Worm (Caenorhabditis elegans) whole organism, young adult: ENCODE data around the gene R02D5.9.
A peak's percentile ranks its signal among the peaks of the same experiment; 100 is the strongest.

Source experiments
- C06A6.2 ChIP-seq: fragments of 200-800 bp; sonication (Bioruptor generic); conservative IDR thresholded peaks from 2 replicates; pipeline ENCODE4 v1.3.6; 2022; ENCODE audit warnings: missing genetic modification characterization, missing compliant biosample characterization
- C17E4.6 ChIP-seq: fragments of 200-800 bp; sonication (Bioruptor generic); IDR thresholded peaks from 2 replicates; pipeline ENCODE4 v1.3.6; 2022; ENCODE audit warnings: missing genetic modification reagents, missing genetic modification characterization, missing compliant biosample characterization
- F10E7.11 ChIP-seq: sonication (generic microtip); optimal IDR thresholded peaks from 2 replicates; lab custom pipeline; 2017; ENCODE audit warnings: mild to moderate bottlenecking, missing genetic modification characterization, moderate library complexity, missing compliant biosample characterization
- F22D6.2 ChIP-seq: sonication (generic microtip); optimal IDR thresholded peaks from 2 replicates; lab custom pipeline; 2016; ENCODE audit warnings: mild to moderate bottlenecking, missing genetic modification characterization, missing compliant biosample characterization
- F33H1.4 ChIP-seq: fragments of 200-800 bp; sonication (Bioruptor generic); IDR thresholded peaks from 2 replicates; pipeline ENCODE4 v1.3.6; 2022; ENCODE audit warnings: missing genetic modification reagents, missing genetic modification characterization, missing compliant biosample characterization
- F37B4.10 ChIP-seq: fragments of 200-800 bp; sonication (Bioruptor generic); IDR thresholded peaks from 2 replicates; pipeline ENCODE4 v1.3.6; 2022; ENCODE audit warnings: missing genetic modification characterization, missing compliant biosample characterization
- F49E8.2 ChIP-seq: sonication (generic microtip); optimal IDR thresholded peaks from 3 replicates; lab custom pipeline; 2017; ENCODE audit warnings: missing genetic modification characterization, mild to moderate bottlenecking, missing compliant biosample characterization, antibody characterized with exemption, moderate library complexity; ENCODE audit not compliant: insufficient read depth
- F55B11.4 ChIP-seq: sonication (generic microtip); optimal IDR thresholded peaks from 2 replicates; lab custom pipeline; 2016; ENCODE audit warnings: missing compliant biosample characterization, missing genetic modification characterization, borderline replicate concordance; ENCODE audit not compliant: insufficient read depth
- atf-7 ChIP-seq: sonication (generic microtip); optimal IDR thresholded peaks from 2 replicates; lab custom pipeline; 2017; ENCODE audit warnings: mild to moderate bottlenecking, missing genetic modification characterization, missing compliant biosample characterization
- bed-2 ChIP-seq: fragments of 200-800 bp; sonication (Bioruptor generic); IDR thresholded peaks from 2 replicates; pipeline ENCODE4 v1.3.6; 2022; ENCODE audit warnings: missing genetic modification reagents, missing genetic modification characterization, missing compliant biosample characterization
- cebp-2 ChIP-seq: fragments of 200-800 bp; sonication (Bioruptor generic); IDR thresholded peaks from 2 replicates; pipeline ENCODE4 v1.3.6; 2022; ENCODE audit warnings: missing genetic modification characterization, missing compliant biosample characterization
- ceh-91 ChIP-seq: fragments of 200-800 bp; sonication (Bioruptor generic); IDR thresholded peaks from 2 replicates; pipeline ENCODE4 v1.3.6; 2022; ENCODE audit warnings: missing genetic modification reagents, missing genetic modification characterization, missing compliant biosample characterization
- dox-1 ChIP-seq: fragments of 200-800 bp; sonication (Bioruptor generic); IDR thresholded peaks from 2 replicates; pipeline ENCODE4 v1.3.6; 2022; ENCODE audit warnings: missing genetic modification reagents, missing genetic modification characterization, missing compliant biosample characterization
- dpl-1 ChIP-seq: fragments of 150-350 bp; optimal IDR thresholded peaks from 2 replicates; lab custom pipeline; 2014; ENCODE audit warnings: missing biosample characterization, missing genetic modification reagents, missing genetic modification characterization
- efl-1 ChIP-seq: fragments of 150-350 bp; optimal IDR thresholded peaks from 2 replicates; lab custom pipeline; 2014; ENCODE audit warnings: missing biosample characterization, missing genetic modification reagents, missing genetic modification characterization
- egl-18 ChIP-seq: fragments of 200-800 bp; sonication (Bioruptor generic); IDR thresholded peaks from 2 replicates; pipeline ENCODE4 v1.3.6; 2022; ENCODE audit warnings: missing genetic modification reagents, missing genetic modification characterization, missing compliant biosample characterization
- gei-17 ChIP-seq: fragments of 200-800 bp; sonication (Bioruptor generic); optimal IDR thresholded peaks from 2 replicates; lab custom pipeline; 2018; ENCODE audit warnings: mild to moderate bottlenecking, missing genetic modification characterization, missing compliant biosample characterization
- hlh-12 ChIP-seq: sonication (generic microtip); optimal IDR thresholded peaks from 2 replicates; lab custom pipeline; 2016; ENCODE audit warnings: missing genetic modification characterization, missing compliant biosample characterization
- hlh-26 ChIP-seq: fragments of 200-800 bp; sonication (Bioruptor generic); conservative IDR thresholded peaks from 2 replicates; pipeline ENCODE4 v1.3.6; 2022; ENCODE audit warnings: missing genetic modification reagents, missing genetic modification characterization, missing compliant biosample characterization
- hmg-20 ChIP-seq: fragments of 200-800 bp; sonication (Bioruptor generic); IDR thresholded peaks from 2 replicates; pipeline ENCODE4 v1.3.6; 2022; ENCODE audit warnings: missing genetic modification reagents, missing genetic modification characterization, missing compliant biosample characterization
- hrde-1 ChIP-seq: sonication (generic microtip); optimal IDR thresholded peaks from 2 replicates; lab custom pipeline; 2016; ENCODE audit warnings: missing genetic modification characterization, mild to moderate bottlenecking, missing compliant biosample characterization, moderate library complexity, missing genotype, missing genetic modification reagents, borderline replicate concordance
- let-607 ChIP-seq, 2 experiments: fragments of 200-800 bp in 1 of 2; sonication (Bioruptor generic) in 1 of 2; sonication (generic microtip) in 1 of 2; optimal IDR thresholded peaks; 2 replicates each; lab custom pipeline; 2016 to 2018; ENCODE audit warnings: mild to moderate bottlenecking in 2 of 2, missing compliant biosample characterization in 2 of 2, missing genetic modification characterization in 2 of 2, moderate library complexity in 2 of 2, missing genotype in 1 of 2
- lin-54 ChIP-seq: fragments of 200-800 bp; sonication (Bioruptor generic); optimal IDR thresholded peaks from 2 replicates; lab custom pipeline; 2018; ENCODE audit warnings: mild to moderate bottlenecking, missing genetic modification characterization, missing compliant biosample characterization
- lsl-1 ChIP-seq: fragments of 200-800 bp; sonication (Bioruptor generic); optimal IDR thresholded peaks from 2 replicates; lab custom pipeline; 2018; ENCODE audit warnings: mild to moderate bottlenecking, missing genetic modification characterization, moderate library complexity, missing compliant biosample characterization
- madf-6 ChIP-seq: fragments of 200-800 bp; sonication (Bioruptor generic); IDR thresholded peaks from 2 replicates; pipeline ENCODE4 v1.3.6; 2022; ENCODE audit warnings: missing genetic modification reagents, missing genetic modification characterization, missing compliant biosample characterization
- madf-8 ChIP-seq: fragments of 200-800 bp; sonication (Bioruptor generic); conservative IDR thresholded peaks from 2 replicates; pipeline ENCODE4 v1.3.6; 2022; ENCODE audit warnings: missing genetic modification reagents, missing genetic modification characterization, missing compliant biosample characterization
- mes-4 ChIP-seq: sonication (generic microtip); optimal IDR thresholded peaks from 2 replicates; lab custom pipeline; 2016; ENCODE audit warnings: missing genotype, missing genetic modification characterization, missing compliant biosample characterization
- nhr-90 ChIP-seq: sonication (generic microtip); optimal IDR thresholded peaks from 2 replicates; lab custom pipeline; 2016; ENCODE audit warnings: missing genotype, mild to moderate bottlenecking, missing genetic modification characterization, missing compliant biosample characterization
- pha-4 ChIP-seq: fragments of 150-350 bp; sonication (generic microtip); optimal IDR thresholded peaks from 2 replicates; lab custom pipeline; 2014; ENCODE audit warnings: missing biosample characterization, missing genetic modification reagents, missing genetic modification characterization
- rcor-1 ChIP-seq: fragments of 200-800 bp; sonication (Bioruptor generic); IDR thresholded peaks from 2 replicates; pipeline ENCODE4 v1.3.6; 2022; ENCODE audit warnings: missing genetic modification reagents, missing genetic modification characterization, missing compliant biosample characterization
- rec-8 ChIP-seq, 2 experiments: sonication (generic microtip); optimal IDR thresholded peaks; 2 replicates each; lab custom pipeline; 2016; ENCODE audit warnings: mild to moderate bottlenecking in 2 of 2, missing genetic modification characterization in 2 of 2, missing genetic modification reagents in 2 of 2, missing genotype in 2 of 2, missing biosample characterization in 1 of 2, missing compliant biosample characterization in 1 of 2, moderate library complexity in 1 of 2
- snpc-1.1 ChIP-seq: sonication (generic microtip); optimal IDR thresholded peaks from 2 replicates; lab custom pipeline; 2017; ENCODE audit warnings: missing genetic modification characterization, mild to moderate bottlenecking, missing compliant biosample characterization, antibody characterized with exemption, moderate library complexity, missing genotype, missing genetic modification reagents; ENCODE audit not compliant: insufficient read depth
- zfh-2 ChIP-seq: fragments of 200-800 bp; sonication (Bioruptor generic); conservative IDR thresholded peaks from 2 replicates; pipeline ENCODE4 v1.3.6; 2022; ENCODE audit warnings: missing genetic modification reagents, missing genetic modification characterization, missing compliant biosample characterization
- ztf-25 ChIP-seq: fragments of 200-800 bp; sonication (Bioruptor generic); IDR thresholded peaks from 2 replicates; pipeline ENCODE4 v1.3.6; 2022; ENCODE audit warnings: missing genetic modification reagents, missing genetic modification characterization, missing compliant biosample characterization

Gene R02D5.9

DNA sequence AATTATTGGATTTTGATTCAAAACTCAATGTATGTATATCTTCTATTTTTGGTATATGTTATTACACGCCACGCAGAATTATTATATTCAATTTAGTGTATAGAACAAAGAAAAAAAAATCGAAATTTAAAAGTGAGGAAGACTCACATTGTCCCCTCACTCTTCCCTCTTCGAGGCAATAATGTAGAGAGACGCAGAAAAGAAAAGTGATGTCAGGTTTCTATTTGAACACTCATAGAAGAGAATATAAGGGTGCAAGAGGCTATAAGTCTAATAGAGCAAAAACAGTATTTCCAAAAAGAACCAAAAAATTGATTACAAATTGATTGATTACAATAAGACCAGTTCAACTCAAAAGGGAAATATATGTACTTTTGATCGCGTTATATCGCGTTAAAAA lies 37.6 kb upstream of the R02D5.9 start:
- TF ChIP-seq rcor-1 = no peak
- no peak for TF ChIP-seq lin-54 (GFP tag; lab: Kevin White, UChicago)
- no peak for TF ChIP-seq egl-18
- no peak for TF ChIP-seq cebp-2 (GFP tag; lab: Robert Waterston, UW)
- no peak for TF ChIP-seq efl-1 (GFP tag; lab: Kevin White, UChicago)
- no peak for TF ChIP-seq pha-4 (tag; lab: Kevin White, UChicago)
- no peak for TF ChIP-seq F10E7.11
- TF ChIP-seq mes-4 (tag; lab: Kevin White, UChicago) = no peak
- TF ChIP-seq gei-17 (GFP tag; lab: Kevin White, UChicago) = no peak
- TF ChIP-seq hrde-1 = no peak

DNA sequence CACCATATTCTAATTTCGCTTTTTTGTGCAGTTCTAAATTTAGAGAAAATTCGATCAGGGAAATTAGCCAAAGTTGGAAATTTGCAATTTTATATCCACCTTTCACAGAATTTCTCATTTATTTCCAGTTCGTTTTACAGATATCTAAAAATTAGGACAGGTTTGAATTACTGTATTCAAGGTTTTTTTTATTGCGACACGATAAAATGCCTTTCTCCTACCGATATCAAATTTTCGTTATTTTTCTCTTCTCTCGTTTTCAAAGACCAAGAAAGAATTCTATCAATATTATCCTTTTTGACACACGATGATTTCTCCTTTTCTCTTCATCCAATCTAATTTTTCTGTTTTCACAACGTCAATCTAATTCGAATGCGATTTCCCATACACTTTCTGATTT lies 35.6 kb upstream of the R02D5.9 start, which contains the start of gene C53A5.13:
Gene C53A5.13, plus strand, starts transcription at position 301 of the 400 bp plus-strand sequence.
- TF ChIP-seq atf-7 (no peak), hlh-12 (no peak), rec-8 (tag; optimal IDR thresholded peaks at IDR 0.05; lab: Kevin White, UChicago) (no peak), C06A6.2 (GFP tag; lab: Robert Waterston, UW) (no peak), F37B4.10 (GFP tag; lab: Robert Waterston, UW) (no peak)

DNA sequence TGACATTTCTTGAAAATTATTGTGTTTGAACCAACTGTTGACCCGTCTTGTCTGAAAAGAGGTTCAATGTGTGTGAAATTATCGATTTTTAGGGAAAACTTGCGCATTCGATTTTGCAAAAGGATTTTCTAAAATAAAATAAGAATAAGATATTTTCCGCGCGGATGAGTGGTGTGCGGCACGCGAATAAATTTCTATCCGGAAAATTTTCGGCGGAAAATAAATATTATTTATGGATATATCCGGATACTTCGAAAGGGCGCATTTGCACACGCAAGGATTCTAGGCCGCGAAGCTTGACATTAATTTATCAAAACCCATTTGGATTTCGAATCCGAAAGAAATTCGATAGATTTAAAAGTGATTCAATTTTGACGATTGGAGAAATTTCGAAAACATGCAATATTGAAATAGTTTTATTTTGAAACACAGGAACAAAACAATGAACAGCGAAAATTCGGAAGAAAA lies 34.9 kb upstream of the R02D5.9 start, which contains the start of gene rike-1:
Gene rike-1, minus strand, starts transcription at position 51 of the 468 bp plus-strand sequence.
- TF ChIP-seq lsl-1 (GFP tag; lab: Kevin White, UChicago) (peak; percentile 34), dox-1 (GFP tag; lab: Robert Waterston, UW) (no peak), ztf-25 (GFP tag; lab: Robert Waterston, UW) (no peak), ceh-91 (GFP tag; lab: Robert Waterston, UW) (peak; percentile 54; the same call in 1 of the 2 replicates), madf-6 (peak; percentile 49; the same call in 1 of the 2 replicates), rcor-1 (0 out of 2 replicates have a peak, but pooled peaks have one; percentile 8), madf-8 (GFP tag; lab: Robert Waterston, UW) (0 out of 2 replicates have a peak, but pooled peaks have one; percentile 21), snpc-1.1 (tag; lab: Kevin White, UChicago) (no peak), F49E8.2 (tag; lab: Kevin White, UChicago) (no peak), efl-1 (GFP tag; lab: Kevin White, UChicago) (peak; percentile 15), let-607 (tag; optimal IDR thresholded peaks at IDR 0.05; lab: Kevin White, UChicago) (peak in 1 of 2 experiments; percentile 9), bed-2 (GFP tag; lab: Robert Waterston, UW) (no peak), rec-8 (tag; optimal IDR thresholded peaks at IDR 0.05; lab: Kevin White, UChicago) (no peak), F10E7.11 (no peak), dpl-1 (GFP tag; lab: Kevin White, UChicago) (peak; percentile 9), nhr-90 (tag; lab: Kevin White, UChicago) (no peak), hmg-20 (GFP tag; lab: Robert Waterston, UW) (no peak), F33H1.4 (GFP tag; lab: Robert Waterston, UW) (no peak), gei-17 (GFP tag; lab: Kevin White, UChicago) (no peak), F22D6.2 (tag; lab: Kevin White, UChicago) (no peak), hlh-26 (GFP tag; lab: Robert Waterston, UW) (no peak), C17E4.6 (GFP tag; lab: Robert Waterston, UW) (no peak), zfh-2 (GFP tag; lab: Robert Waterston, UW) (no peak), F55B11.4 (tag; lab: Kevin White, UChicago) (no peak)
- TF ChIP-seq, all 124 proteins: peak for 8
